Fruit fly (Drosophila melanogaster) Kc167 (cell line): ENCODE results near the gene CG14570.

ENCODE experiments used
- Myc ChIP-seq: fragments of >200 bp; optimal IDR thresholded peaks from 2 replicates; lab custom pipeline; 2017; ENCODE audit warnings: missing external identifiers
- Sin3A ChIP-seq: fragments of >200 bp; optimal IDR thresholded peaks from 2 replicates; lab custom pipeline; 2018; ENCODE audit warnings: missing external identifiers
- h ChIP-seq: fragments of >200 bp; optimal IDR thresholded peaks from 3 replicates; lab custom pipeline; 2018; ENCODE audit warnings: missing external identifiers
- insv ChIP-seq: fragments of >200 bp; optimal IDR thresholded peaks from 3 replicates; lab custom pipeline; 2018; ENCODE audit warnings: missing external identifiers
- psq ChIP-seq: fragments of >200 bp; optimal IDR thresholded peaks from 2 replicates; lab custom pipeline; 2017; ENCODE audit warnings: missing external identifiers
- ttk ChIP-seq: sonication (Bioruptor generic); optimal IDR thresholded peaks from 2 replicates; lab custom pipeline; 2017; ENCODE audit warnings: missing external identifiers

Gene CG14570

DNA sequence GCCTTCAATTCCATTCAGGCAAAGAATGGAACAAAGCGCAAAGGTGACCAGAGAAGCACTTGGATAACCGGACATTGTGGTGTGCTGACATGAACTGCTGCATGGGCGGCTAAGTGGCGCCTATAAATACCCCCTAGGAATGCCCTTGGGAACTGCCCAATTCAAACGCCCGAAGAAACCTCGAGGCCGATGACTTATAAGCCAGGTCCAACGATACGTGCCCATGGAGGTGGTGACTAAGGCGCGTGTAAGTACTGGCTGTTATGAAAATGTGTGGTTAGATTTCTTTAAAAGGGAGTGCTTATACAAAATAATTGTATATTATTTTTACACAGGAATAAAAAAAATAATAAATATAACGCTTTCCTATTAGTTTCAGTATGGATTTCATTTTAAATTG, at the start of gene CG14570:
CG14570 (minus strand) TSS at position 101 of the 400 bp plus-strand sequence.
- TF ChIP-seq psq (lab: Kevin White, UChicago): no peak
- no peak for TF ChIP-seq ttk (lab: Kevin White, UChicago)
- no peak for TF ChIP-seq insv
- TF ChIP-seq Myc: no peak
- TF ChIP-seq h (lab: Kevin White, UChicago): no peak
- TF ChIP-seq Sin3A (lab: Kevin White, UChicago): no peak

DNA sequence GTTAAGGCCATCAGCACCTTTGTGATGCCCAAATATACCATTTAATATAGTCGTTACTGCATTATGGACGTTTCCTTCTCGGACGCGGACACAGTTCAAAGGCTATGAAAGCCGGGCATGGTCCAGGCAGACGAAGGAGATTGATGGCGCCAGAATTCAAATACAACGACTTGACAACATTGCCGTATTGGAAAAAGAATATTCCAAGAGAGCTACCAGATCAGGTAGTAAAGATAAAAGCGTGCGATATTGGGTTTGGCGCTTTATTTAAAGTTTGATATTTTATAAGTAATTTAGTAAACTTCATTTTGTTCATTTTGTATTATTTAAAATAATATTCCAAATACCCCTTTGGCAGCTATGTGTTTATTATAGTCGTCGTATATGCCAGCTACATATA, 43.6 kb upstream of the CG14570 start:
- TF ChIP-seq h (lab: Kevin White, UChicago): no peak
- no peak for TF ChIP-seq Sin3A (lab: Kevin White, UChicago)
- TF ChIP-seq Myc: no peak

DNA sequence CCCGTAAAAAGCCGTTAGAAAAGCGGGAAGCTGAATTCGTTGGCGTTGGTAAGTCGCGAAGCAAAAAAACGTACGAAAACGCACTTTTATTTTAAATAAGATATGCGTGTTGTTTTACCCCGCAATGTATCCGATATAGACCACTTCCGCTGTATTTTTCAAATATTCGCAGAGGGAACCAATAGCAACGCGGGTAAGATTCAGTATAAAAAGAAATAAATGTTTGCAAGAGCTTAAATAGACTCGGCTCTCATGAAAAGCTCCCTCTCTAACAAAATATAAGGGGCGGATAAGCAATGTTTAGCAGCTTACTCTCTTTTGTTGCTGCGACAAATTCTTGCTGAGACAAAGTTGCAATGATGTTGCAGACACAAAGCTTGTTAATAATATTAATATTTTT, 40.1 kb upstream of the CG14570 start, which contains the start of gene Syn1:
Syn1 (minus strand) TSS at position 207 of the 400 bp plus-strand sequence.
- TF ChIP-seq Myc (no peak), psq (lab: Kevin White, UChicago) (no peak), insv (no peak)

DNA sequence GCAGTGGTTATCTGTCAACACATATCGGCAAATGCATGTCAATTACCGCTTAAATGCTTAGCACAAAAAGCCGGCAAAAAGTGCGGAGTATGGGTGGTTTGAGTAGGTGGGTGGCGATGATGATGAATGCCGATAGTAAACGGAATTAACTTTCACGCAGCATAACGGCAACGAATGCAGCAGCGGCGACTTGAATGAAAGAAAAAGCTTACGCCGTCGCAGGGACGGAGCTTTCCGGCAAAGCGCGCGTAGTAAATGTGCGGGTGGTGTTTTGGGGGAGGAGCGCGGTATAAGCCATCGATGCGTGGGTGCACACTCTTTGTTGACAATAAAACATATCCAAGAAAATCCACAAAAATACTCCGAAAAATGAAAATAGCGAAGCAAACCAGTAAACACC, 39.3 kb upstream of the CG14570 start, which contains the start of gene CG7370:
CG7370 (plus strand) TSS at position 301 of the 400 bp plus-strand sequence.
- TF ChIP-seq Sin3A (lab: Kevin White, UChicago) (no peak), h (lab: Kevin White, UChicago) (no peak), Myc (no peak), psq (lab: Kevin White, UChicago) (no peak), ttk (lab: Kevin White, UChicago) (no peak)

DNA sequence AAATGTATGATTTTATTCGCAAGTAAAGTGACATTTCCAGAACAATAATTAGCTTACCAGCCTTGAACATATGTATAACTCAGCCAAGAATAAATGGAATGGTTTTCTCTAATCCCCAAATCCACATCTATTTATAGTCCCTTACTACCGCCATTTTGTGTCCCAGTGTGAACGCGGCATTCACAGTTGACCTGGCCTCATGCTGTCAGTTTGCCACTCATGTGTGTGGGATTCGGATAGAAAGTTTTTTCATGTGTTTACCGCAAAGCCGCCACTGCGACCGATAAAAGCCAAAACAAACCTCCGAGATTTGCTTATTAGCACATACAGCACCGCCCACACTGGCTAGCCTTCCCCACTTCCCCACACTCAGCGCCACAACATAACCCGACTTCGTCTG, 35.7 kb upstream of the CG14570 start:
- TF ChIP-seq ttk (lab: Kevin White, UChicago) (no peak), Sin3A (lab: Kevin White, UChicago) (no peak), psq (lab: Kevin White, UChicago) (no peak)

DNA sequence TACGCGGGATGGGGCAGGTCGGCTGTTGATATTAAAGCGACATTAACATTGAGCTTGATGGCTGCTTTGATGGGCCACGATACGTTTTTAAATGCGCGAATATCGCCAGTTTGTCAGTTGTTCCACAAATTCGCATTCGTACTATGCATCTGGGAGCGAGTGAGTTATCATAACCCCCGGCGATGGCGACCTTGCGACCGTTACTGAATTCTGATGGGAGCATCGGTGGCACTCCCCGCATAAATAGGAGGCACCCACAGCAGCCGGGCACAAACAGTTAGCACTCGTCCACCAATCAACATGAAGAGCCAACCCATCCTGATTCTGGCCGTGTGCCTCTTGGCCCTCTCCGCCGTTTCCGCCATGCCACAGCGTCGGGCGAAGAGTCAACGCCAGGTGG, 26.6 kb upstream of the CG14570 start, which contains the start of gene CG14564:
CG14564 (plus strand) TSS at position 301 of the 400 bp plus-strand sequence.
- TF ChIP-seq insv: no peak
- no peak for TF ChIP-seq Myc
- TF ChIP-seq h (lab: Kevin White, UChicago): no peak
- TF ChIP-seq Sin3A (lab: Kevin White, UChicago): no peak
- no peak for TF ChIP-seq psq (lab: Kevin White, UChicago)
- no peak for TF ChIP-seq ttk (lab: Kevin White, UChicago)

DNA sequence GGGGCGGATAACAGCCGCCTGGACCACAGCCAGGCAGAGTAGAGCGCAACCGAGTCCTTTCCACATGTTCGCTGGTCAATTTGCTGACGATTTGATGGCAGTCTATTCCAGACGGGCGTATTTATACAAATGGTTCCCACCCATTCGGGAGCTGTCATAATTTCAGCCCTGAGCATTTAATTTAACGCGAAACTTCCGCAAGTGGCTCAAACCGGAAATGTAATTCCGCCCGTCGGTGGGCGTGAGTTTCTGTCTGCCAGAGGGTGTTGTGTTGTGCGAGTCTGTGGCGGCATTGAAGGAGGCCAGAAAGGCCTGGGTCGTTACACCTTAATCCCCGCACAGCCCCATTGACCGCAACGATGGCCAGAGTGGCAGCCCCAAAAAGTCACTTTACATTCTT, 13.9 kb upstream of the CG14570 start, which contains the start of gene CG14565:
CG14565 (minus strand) TSS at position 101 of the 400 bp plus-strand sequence.
- TF ChIP-seq Myc: no peak

DNA sequence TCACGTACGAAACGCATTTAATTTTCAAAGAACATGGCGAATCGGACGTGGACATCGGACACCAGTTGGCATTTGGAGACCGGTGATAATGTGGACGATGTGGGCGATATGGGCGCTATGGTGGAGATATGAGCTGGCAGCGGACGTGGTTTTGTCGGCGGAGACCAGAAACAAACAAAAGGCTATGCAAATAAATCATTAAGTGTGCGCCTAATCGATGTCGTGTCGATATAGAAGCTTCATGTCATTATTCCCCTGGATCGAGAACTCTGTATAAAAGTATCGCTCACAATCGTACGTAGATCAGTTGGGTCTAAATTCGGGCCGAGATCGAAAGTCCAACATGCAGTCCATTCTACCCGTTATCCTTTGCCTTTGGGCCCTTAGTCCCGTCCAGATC, 11.0 kb upstream of the CG14570 start, which contains the start of gene CG14572:
CG14572 (plus strand) TSS at position 301 of the 400 bp plus-strand sequence.
- TF ChIP-seq insv (no peak), ttk (lab: Kevin White, UChicago) (no peak), h (lab: Kevin White, UChicago) (no peak), Myc (no peak), psq (lab: Kevin White, UChicago) (no peak), Sin3A (lab: Kevin White, UChicago) (no peak)

DNA sequence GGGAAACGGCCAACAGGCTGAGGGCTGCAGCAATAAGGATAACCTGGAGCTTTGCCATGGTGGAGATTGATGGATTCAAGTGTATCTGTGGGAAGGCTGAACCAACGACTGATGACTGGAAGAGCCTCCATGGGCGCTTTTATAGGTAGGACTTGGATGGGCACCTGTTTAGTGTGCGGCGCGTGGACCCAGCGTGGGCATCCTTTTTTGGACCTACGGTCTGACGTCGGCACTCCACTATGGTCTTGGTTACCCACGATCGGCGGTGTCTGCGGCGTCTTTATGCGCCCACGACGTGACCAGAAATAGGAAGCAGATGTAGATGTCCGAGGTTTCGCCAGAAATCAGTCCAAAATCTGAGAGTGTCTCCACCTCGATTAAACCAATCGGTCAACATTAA, 10.0 kb upstream of the CG14570 start, which contains the start of gene CG14566:
CG14566 (minus strand) TSS at position 101 of the 400 bp plus-strand sequence.
- TF ChIP-seq h (lab: Kevin White, UChicago) (no peak), Myc (no peak), psq (lab: Kevin White, UChicago) (no peak), Sin3A (lab: Kevin White, UChicago) (no peak), insv (no peak), ttk (lab: Kevin White, UChicago) (no peak)

DNA sequence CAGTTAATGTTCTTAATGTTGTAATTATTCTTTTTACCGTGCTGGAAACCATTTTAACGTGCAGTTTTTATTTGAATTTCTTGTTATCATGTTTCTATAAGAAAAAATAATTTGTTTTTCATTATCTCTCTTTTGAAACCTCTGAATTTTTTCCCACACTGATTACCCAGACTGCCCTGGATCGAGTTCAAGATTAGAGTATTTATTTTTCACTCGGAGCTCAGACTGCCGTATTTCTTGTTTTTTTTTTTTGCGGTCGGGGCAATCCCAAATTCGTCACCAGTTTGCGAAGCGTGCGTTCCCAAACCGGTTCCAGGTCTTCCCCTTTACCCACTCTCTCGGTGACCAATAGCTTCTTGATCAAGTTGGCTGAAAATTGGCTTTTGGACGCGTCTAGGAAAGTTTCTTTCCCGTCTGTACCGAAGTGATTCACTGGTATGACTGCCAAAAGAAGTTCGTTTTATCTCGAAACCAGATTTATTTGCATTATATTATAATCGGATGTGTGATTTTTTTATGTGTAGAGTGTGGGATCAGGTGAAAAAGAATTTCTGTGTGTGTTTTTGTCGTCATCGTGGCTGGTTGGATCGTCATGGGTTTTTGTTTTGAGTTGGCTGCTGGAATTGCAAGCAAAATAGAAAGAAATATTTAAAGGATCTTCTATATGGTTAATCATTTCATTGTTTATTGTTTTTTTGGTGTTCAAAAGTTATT, 8.9 kb upstream of the CG14570 start:
- TF ChIP-seq ttk (lab: Kevin White, UChicago): no peak
- no peak for TF ChIP-seq insv
- TF ChIP-seq h (lab: Kevin White, UChicago): no peak
- no peak for TF ChIP-seq Myc

DNA sequence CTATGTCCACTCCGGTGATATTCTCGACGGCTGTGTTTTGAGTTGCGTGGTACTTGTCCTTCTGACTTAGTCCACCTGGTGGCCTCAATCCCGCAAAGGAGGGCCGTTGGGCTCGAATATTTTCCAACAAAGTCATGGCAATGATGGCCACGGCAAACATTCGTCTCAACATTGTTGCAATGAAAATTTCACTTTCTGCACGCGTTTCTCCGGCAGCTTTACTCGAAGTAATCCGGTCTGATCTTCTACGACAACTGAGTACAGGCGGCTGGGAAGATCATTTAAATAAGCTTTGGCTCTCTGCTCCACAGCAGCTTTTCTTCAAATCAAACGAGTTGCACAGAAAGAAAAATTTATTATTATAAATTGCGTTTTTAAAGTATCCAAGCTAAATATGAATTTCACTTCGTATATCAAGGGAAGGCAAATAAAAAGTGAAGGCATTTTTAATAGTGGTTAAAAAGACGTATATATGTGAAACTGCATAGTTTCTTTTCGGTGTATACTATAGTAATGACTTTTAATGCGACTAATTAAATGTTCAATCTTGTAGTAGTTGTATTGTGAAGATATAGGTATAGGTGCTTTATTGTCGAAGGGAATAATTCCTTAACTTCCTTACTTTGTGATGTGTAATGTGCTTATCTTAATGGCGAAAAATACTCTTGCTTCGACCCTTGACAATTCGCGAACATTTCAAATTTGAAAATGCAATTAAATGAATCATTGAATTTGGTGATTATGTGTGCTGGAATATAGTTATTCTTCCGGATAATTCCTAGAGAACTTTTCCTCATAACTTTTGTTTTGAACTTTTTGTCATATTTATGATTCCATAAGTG, 8.1 kb upstream of the CG14570 start, which contains the start of gene CG14567:
CG14567 (minus strand) TSS at position 256 of the 842 bp plus-strand sequence.
- TF ChIP-seq ttk (lab: Kevin White, UChicago) (no peak), h (lab: Kevin White, UChicago) (no peak), psq (lab: Kevin White, UChicago) (no peak), insv (no peak), Sin3A (lab: Kevin White, UChicago) (no peak), Myc (no peak)

DNA sequence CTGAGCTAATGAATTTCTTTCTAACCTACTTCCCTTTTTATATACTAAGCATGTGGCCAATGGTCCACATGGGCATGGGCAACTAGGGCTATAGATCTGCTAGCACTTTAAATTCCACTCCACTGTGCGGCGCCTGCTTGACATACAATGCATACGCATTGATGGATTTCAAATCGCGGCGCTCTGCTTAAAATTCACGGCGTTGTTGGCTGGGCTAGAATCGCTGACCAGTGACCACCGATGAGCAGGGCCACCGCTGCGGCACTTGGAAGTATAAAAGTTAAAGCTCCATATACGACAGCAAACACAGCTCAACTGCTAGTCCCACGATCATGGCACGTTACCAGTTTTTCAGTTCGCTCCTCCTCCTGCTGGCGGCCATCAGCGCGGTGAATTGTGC, 3.5 kb upstream of the CG14570 start, which contains the start of gene CG14573:
CG14573 (plus strand) TSS at position 301 of the 400 bp plus-strand sequence.
- TF ChIP-seq ttk (lab: Kevin White, UChicago) (no peak), psq (lab: Kevin White, UChicago) (no peak), h (lab: Kevin White, UChicago) (no peak), insv (no peak), Myc (no peak), Sin3A (lab: Kevin White, UChicago) (no peak)
